Fruit fly (Drosophila melanogaster) S2 (cell line): ENCODE data around the gene CkIIalpha-i3.

ENCODE experiments used
- CG8478 ChIP-seq: fragments of >200 bp; optimal IDR thresholded peaks from 2 replicates; lab custom pipeline; 2018
- CTCF ChIP-seq, 2 experiments: fragments of >200 bp; optimal IDR thresholded peaks; 2 replicates each; lab custom pipeline; 2018

DNA sequence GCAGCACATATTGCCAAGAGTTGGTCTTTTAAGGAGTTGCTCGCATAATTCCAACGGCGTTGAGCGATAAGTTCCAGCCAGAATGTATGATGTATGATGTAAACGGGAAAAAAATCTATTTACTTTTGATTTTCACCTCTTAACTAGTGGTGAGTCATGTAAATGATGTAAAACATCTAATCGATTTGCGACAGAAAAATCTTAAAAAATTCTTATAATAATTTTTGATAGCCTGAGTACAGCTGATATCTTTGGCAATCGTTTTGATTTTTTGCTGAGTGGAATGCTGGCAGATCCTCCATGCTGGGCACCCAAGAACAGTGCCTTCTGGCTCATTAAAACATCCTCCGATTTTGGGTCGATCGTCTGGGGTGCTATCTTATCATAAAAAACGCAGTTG is 43.9 kb downstream of the CkIIalpha-i3 start:
- TF ChIP-seq CG8478 (lab: Kevin White, UChicago) = no peak
- TF ChIP-seq CTCF (optimal IDR thresholded peaks at IDR 0.05; lab: Kevin White, UChicago) = no peak
